Worm (Caenorhabditis elegans) whole organism, mixed stage, embryonic: ENCODE data around the gene F28F9.2.
A peak's percentile ranks its signal among the peaks of the same experiment; 100 is the strongest.

Source experiments
- bed-3 ChIP-seq: fragments of 200-800 bp; sonication (Bioruptor generic); optimal IDR thresholded peaks from 3 replicates; lab custom pipeline; 2018; ENCODE audit warnings: mild to moderate bottlenecking, missing genetic modification characterization, moderate library complexity, missing compliant biosample characterization
- blmp-1 ChIP-seq: fragments of 150-350 bp; optimal IDR thresholded peaks from 2 replicates; lab custom pipeline; 2014; ENCODE audit warnings: missing biosample characterization, missing genetic modification characterization
- ceh-39 ChIP-seq: fragments of 150-350 bp; optimal IDR thresholded peaks from 2 replicates; lab custom pipeline; 2014; ENCODE audit warnings: missing biosample characterization, missing genetic modification characterization
- ceh-43 ChIP-seq: fragments of 200-800 bp; sonication (Bioruptor generic); optimal IDR thresholded peaks from 2 replicates; lab custom pipeline; 2018; ENCODE audit warnings: mild to moderate bottlenecking, missing genetic modification characterization, moderate library complexity, missing compliant biosample characterization
- ces-1 ChIP-seq: fragments of 150-350 bp; optimal IDR thresholded peaks from 2 replicates; lab custom pipeline; 2014; ENCODE audit warnings: missing biosample characterization, missing genetic modification reagents, missing genetic modification characterization
- cnd-1 ChIP-seq: fragments of 200-800 bp; sonication (Bioruptor generic); optimal IDR thresholded peaks from 2 replicates; lab custom pipeline; 2018; ENCODE audit warnings: mild to moderate bottlenecking, missing genetic modification characterization, missing compliant biosample characterization
- elt-1 ChIP-seq: sonication (generic microtip); optimal IDR thresholded peaks from 2 replicates; lab custom pipeline; 2017; ENCODE audit warnings: missing genetic modification characterization, mild to moderate bottlenecking, missing compliant biosample characterization, antibody characterized with exemption, moderate library complexity, borderline replicate concordance; ENCODE audit not compliant: insufficient read depth
- elt-3 ChIP-seq: fragments of 150-350 bp; optimal IDR thresholded peaks from 2 replicates; lab custom pipeline; 2014; ENCODE audit warnings: missing biosample characterization, missing genetic modification characterization
- flh-1 ChIP-seq: fragments of 200-800 bp; sonication (Bioruptor generic); optimal IDR thresholded peaks from 2 replicates; lab custom pipeline; 2018; ENCODE audit warnings: mild to moderate bottlenecking, missing genetic modification characterization, moderate library complexity, missing compliant biosample characterization
- hlh-1 ChIP-seq: fragments of 150-350 bp; optimal IDR thresholded peaks from 2 replicates; lab custom pipeline; 2014; ENCODE audit warnings: missing biosample characterization, missing genetic modification reagents, missing genetic modification characterization
- lin-13 ChIP-seq: fragments of 150-350 bp; optimal IDR thresholded peaks from 2 replicates; lab custom pipeline; 2014; ENCODE audit warnings: missing biosample characterization, missing genetic modification characterization
- lin-32 ChIP-seq: fragments of 200-800 bp; sonication (Bioruptor generic); optimal IDR thresholded peaks from 2 replicates; lab custom pipeline; 2018; ENCODE audit warnings: mild to moderate bottlenecking, missing genetic modification characterization, missing compliant biosample characterization
- lsy-2 ChIP-seq: fragments of 150-350 bp; optimal IDR thresholded peaks from 2 replicates; lab custom pipeline; 2014; ENCODE audit warnings: missing biosample characterization, missing genetic modification characterization
- mab-5 ChIP-seq: fragments of 150-350 bp; optimal IDR thresholded peaks from 2 replicates; lab custom pipeline; 2014; ENCODE audit warnings: missing biosample characterization, missing genetic modification characterization
- mep-1 ChIP-seq: fragments of 150-350 bp; optimal IDR thresholded peaks from 2 replicates; lab custom pipeline; 2017; ENCODE audit warnings: missing biosample characterization, missing genetic modification reagents, missing genetic modification characterization, inconsistent platforms
- mls-2 ChIP-seq: sonication (generic microtip); optimal IDR thresholded peaks from 2 replicates; lab custom pipeline; 2016; ENCODE audit warnings: mild to moderate bottlenecking, missing genetic modification characterization, moderate library complexity, missing compliant biosample characterization
- nhr-12 ChIP-seq: fragments of 150-350 bp; optimal IDR thresholded peaks from 2 replicates; lab custom pipeline; 2014; ENCODE audit warnings: missing biosample characterization, missing genetic modification characterization
- nhr-2 ChIP-seq: fragments of 150-350 bp; optimal IDR thresholded peaks from 2 replicates; lab custom pipeline; 2014; ENCODE audit warnings: missing biosample characterization, missing genetic modification characterization
- nhr-237 ChIP-seq: fragments of 150-350 bp; optimal IDR thresholded peaks from 2 replicates; lab custom pipeline; 2014; ENCODE audit warnings: missing biosample characterization, missing genetic modification characterization
- nhr-28 ChIP-seq: fragments of 150-350 bp; optimal IDR thresholded peaks from 2 replicates; lab custom pipeline; 2014; ENCODE audit warnings: missing biosample characterization, missing genetic modification characterization
- nhr-76 ChIP-seq: sonication (generic microtip); optimal IDR thresholded peaks from 2 replicates; lab custom pipeline; 2017; ENCODE audit warnings: missing biosample characterization, missing genetic modification characterization
- pha-4 ChIP-seq: fragments of 150-350 bp; optimal IDR thresholded peaks from 2 replicates; lab custom pipeline; 2018; ENCODE audit warnings: missing biosample characterization, missing genetic modification reagents, missing genetic modification characterization
- sem-2 ChIP-seq: fragments of 200-800 bp; sonication (Bioruptor generic); optimal IDR thresholded peaks from 2 replicates; lab custom pipeline; 2018; ENCODE audit warnings: mild to moderate bottlenecking, missing genetic modification characterization, missing compliant biosample characterization
- snpc-4 ChIP-seq: fragments of 150-350 bp; optimal IDR thresholded peaks from 2 replicates; lab custom pipeline; 2014; ENCODE audit warnings: missing biosample characterization, missing genetic modification characterization
- sptf-1 ChIP-seq: sonication (generic microtip); optimal IDR thresholded peaks from 2 replicates; lab custom pipeline; 2017; ENCODE audit warnings: mild to moderate bottlenecking, missing genetic modification characterization, moderate library complexity, missing compliant biosample characterization
- unc-120 ChIP-seq: sonication (generic microtip); optimal IDR thresholded peaks from 2 replicates; lab custom pipeline; 2017; ENCODE audit warnings: missing genetic modification characterization, missing compliant biosample characterization; ENCODE audit not compliant: poor library complexity, severe bottlenecking
- unc-39 ChIP-seq: fragments of 150-350 bp; optimal IDR thresholded peaks from 2 replicates; lab custom pipeline; 2014; ENCODE audit warnings: missing biosample characterization, missing genetic modification characterization
- unc-62 ChIP-seq: fragments of 150-350 bp; optimal IDR thresholded peaks from 2 replicates; lab custom pipeline; 2014; ENCODE audit warnings: missing biosample characterization, missing genetic modification reagents, missing genetic modification characterization
- zip-8 ChIP-seq: fragments of 150-350 bp; optimal IDR thresholded peaks from 2 replicates; lab custom pipeline; 2014; ENCODE audit warnings: missing biosample characterization, missing genetic modification characterization
- ztf-11 ChIP-seq: fragments of 150-350 bp; optimal IDR thresholded peaks from 2 replicates; lab custom pipeline; 2014; ENCODE audit warnings: missing biosample characterization, missing genetic modification characterization

F28F9.2 gene

DNA sequence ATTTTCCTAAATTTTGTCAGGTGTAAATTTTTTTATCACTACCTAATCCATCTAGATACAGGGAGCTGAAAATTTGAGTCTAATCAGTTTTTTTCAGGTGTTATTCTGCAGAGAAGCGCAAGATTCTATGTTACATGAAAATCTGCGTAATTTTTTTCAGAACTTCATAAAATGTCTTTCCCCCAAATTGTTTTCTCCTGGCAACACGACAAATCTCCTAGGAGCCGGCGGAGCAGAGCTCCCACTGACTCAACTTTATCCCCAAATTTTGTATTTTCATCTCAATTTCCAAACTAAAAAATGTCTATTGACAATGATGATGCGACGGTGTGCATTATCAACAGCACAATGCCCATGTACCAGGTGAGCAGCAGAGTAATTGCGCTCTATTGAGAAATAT, at the start of gene F28F9.2:
Gene F28F9.2 (plus strand): TSS at position 301 of the 400 bp plus-strand sequence.
- TF ChIP-seq unc-39 (no peak), unc-120 (tag; lab: Kevin White, UChicago) (no peak), elt-1 (tag; lab: Kevin White, UChicago) (no peak), nhr-76 (tag; lab: Kevin White, UChicago) (no peak), elt-3 (tag; lab: Kevin White, UChicago) (no peak), pha-4 (tag; lab: Kevin White, UChicago) (no peak), nhr-2 (tag; lab: Kevin White, UChicago) (no peak), lsy-2 (tag; lab: Kevin White, UChicago) (no peak), bed-3 (GFP tag; lab: Kevin White, UChicago) (no peak), mep-1 (tag; lab: Kevin White, UChicago) (no peak), ztf-11 (tag; lab: Kevin White, UChicago) (no peak), mab-5 (tag; lab: Kevin White, UChicago) (no peak), nhr-237 (tag; lab: Kevin White, UChicago) (no peak), mls-2 (tag; lab: Kevin White, UChicago) (no peak), ces-1 (no peak), sem-2 (GFP tag; lab: Kevin White, UChicago) (no peak), unc-62 (GFP tag; lab: Kevin White, UChicago) (no peak)

DNA sequence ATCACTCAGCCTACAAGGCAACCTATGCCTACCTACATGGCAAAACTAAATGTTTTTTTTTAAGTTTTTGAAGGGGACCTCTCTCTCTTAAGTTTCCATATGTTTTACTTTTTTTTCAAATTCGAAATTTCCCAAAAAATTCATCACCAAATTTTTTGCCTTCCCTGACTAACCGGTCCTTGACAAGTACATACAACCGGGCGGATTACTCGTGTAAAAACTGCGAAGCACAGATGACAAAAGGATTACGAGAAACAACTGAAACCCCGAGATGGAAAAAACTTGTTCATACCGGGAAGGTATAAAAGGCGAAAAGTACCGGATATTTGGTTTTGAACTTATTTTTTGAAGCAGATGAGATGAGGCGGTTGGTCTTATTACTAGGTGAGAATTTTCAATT, 45.1 kb upstream of the F28F9.2 start, which contains the start of gene K09B3.1:
Gene K09B3.1 (plus strand): TSS at position 301 of the 400 bp plus-strand sequence.
- TF ChIP-seq snpc-4 (tag; lab: Kevin White, UChicago) (no peak), ces-1 (no peak), flh-1 (GFP tag; lab: Kevin White, UChicago) (no peak)

DNA sequence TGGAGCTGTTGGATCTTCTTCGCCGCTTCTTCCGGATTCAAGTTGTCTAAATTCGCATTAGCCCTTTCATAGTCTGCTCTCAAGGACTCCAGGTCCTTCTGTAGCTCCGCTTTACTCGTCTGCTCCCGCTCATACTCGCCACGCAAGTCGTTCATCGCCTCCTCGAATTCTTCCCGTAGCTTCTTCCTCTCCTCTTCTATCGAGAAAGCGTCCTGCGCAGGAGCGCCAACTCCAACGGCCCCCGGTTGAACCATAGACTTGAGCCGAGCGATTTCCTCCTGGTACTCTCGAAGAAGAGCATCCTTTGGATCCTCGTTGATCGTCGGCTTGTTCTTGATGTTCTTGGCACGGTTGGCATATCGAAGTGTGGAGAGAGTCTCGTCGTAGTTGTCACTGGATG, 42.1 kb upstream of the F28F9.2 start:
- TF ChIP-seq hlh-1, result no peak
- no peak for TF ChIP-seq sptf-1 (tag; lab: Kevin White, UChicago)
- no peak for TF ChIP-seq zip-8 (tag; lab: Kevin White, UChicago)
- no peak for TF ChIP-seq blmp-1 (tag; lab: Kevin White, UChicago)
- no peak for TF ChIP-seq lin-32 (GFP tag; lab: Kevin White, UChicago)
- no peak for TF ChIP-seq ceh-43 (GFP tag; lab: Kevin White, UChicago)
- no peak for TF ChIP-seq mab-5 (tag; lab: Kevin White, UChicago)
- TF ChIP-seq snpc-4 (tag; lab: Kevin White, UChicago), result no peak
- no peak for TF ChIP-seq cnd-1 (tag; lab: Kevin White, UChicago)
- TF ChIP-seq ces-1, result no peak
- no peak for TF ChIP-seq mls-2 (tag; lab: Kevin White, UChicago)
- TF ChIP-seq nhr-28 (tag; lab: Kevin White, UChicago), result no peak
- TF ChIP-seq lin-13 (tag; lab: Kevin White, UChicago), result no peak
- TF ChIP-seq nhr-12 (tag; lab: Kevin White, UChicago), result no peak
- no peak for TF ChIP-seq ztf-11 (tag; lab: Kevin White, UChicago)

DNA sequence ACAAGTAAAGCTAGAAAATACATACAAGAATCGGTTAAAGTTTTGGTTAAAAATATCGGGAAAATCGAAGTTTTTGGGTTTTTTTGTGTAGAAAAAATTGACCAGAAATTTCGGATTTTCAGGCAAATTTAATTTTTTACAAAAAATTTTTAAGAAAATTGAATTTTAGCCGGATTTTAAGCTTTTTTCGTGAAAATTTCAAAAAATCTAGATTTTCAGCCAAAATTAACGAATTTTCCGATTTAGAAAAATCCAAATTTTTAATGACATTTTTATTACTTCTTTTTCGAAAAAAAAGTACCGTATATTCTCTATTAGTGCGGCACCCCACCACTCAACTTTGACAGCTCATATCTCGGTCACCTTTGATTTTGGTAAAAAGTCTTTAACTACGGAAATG, 38.6 kb upstream of the F28F9.2 start, which contains the start of gene osm-3:
Gene osm-3 (minus strand): TSS at position 101 of the 400 bp plus-strand sequence.
- TF ChIP-seq unc-120 (tag; lab: Kevin White, UChicago) (no peak), sem-2 (GFP tag; lab: Kevin White, UChicago) (no peak), cnd-1 (tag; lab: Kevin White, UChicago) (no peak), ces-1 (no peak), mls-2 (tag; lab: Kevin White, UChicago) (no peak), nhr-12 (tag; lab: Kevin White, UChicago) (no peak), zip-8 (tag; lab: Kevin White, UChicago) (no peak), blmp-1 (tag; lab: Kevin White, UChicago) (no peak), elt-1 (tag; lab: Kevin White, UChicago) (no peak), lin-13 (tag; lab: Kevin White, UChicago) (no peak), unc-39 (no peak), ceh-39 (tag; lab: Kevin White, UChicago) (no peak), ztf-11 (tag; lab: Kevin White, UChicago) (no peak), unc-62 (GFP tag; lab: Kevin White, UChicago) (no peak), bed-3 (GFP tag; lab: Kevin White, UChicago) (no peak)

DNA sequence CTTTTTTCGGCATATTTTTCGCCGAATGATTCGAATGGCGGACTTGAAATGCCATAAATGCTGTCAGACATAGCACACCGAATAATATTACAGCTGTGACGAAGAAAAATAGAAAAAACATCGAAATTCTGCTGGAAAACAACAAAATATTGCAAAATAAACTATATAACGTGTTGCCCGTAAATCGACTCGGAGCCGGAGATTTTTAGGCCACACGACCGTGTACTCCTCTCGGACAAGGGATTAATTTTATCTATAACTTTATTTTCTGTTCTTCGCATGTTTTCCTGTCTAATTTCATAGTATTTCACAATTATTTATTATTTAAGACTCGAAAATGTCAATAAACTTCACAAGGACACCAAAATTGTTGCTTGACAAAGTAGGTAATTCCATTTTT, 36.3 kb upstream of the F28F9.2 start, which contains the start of the genes algn-14 and M02B7.2:
Gene algn-14 (minus strand): TSS at position 175 of the 400 bp plus-strand sequence.
Gene M02B7.2 (plus strand): TSS at position 330 of the 400 bp plus-strand sequence.
- TF ChIP-seq ces-1 (peak; percentile 56), unc-120 (tag; lab: Kevin White, UChicago) (peak; percentile 78), lsy-2 (tag; lab: Kevin White, UChicago) (no peak), elt-3 (tag; lab: Kevin White, UChicago) (no peak)
